Worm (Caenorhabditis elegans) whole organism, L1 larva: ENCODE results near the gene sea-2.

Experiments used
- alr-1 ChIP-seq: fragments of 200-800 bp; sonication (Bioruptor generic); optimal IDR thresholded peaks from 2 replicates; lab custom pipeline; 2018; ENCODE audit warnings: borderline replicate concordance, mild to moderate bottlenecking, missing genetic modification characterization, missing compliant biosample characterization
- aly-2 ChIP-seq: fragments of 150-350 bp; optimal IDR thresholded peaks from 2 replicates; lab custom pipeline; 2014; ENCODE audit warnings: missing biosample characterization, missing genetic modification characterization
- ama-1 ChIP-seq: fragments of 150-350 bp; optimal IDR thresholded peaks from 2 replicates; lab custom pipeline; 2014
- ceh-82 ChIP-seq, 3 experiments: fragments of 150-350 bp in 1 of 3; sonication (generic microtip) in 2 of 3; optimal IDR thresholded peaks; 2 replicates each; lab custom pipeline; 2014 to 2017; ENCODE audit warnings: missing biosample characterization in 3 of 3, missing genetic modification characterization in 3 of 3
- dpl-1 ChIP-seq, 3 experiments: fragments of 150-350 bp in 2 of 3; sonication (generic microtip) in 1 of 3; optimal IDR thresholded peaks; 2 replicates each; lab custom pipeline; 2014 to 2017; ENCODE audit warnings: missing biosample characterization in 3 of 3, missing genetic modification characterization in 3 of 3, missing genetic modification reagents in 3 of 3
- dsc-1 ChIP-seq: sonication (generic microtip); optimal IDR thresholded peaks from 2 replicates; lab custom pipeline; 2016; ENCODE audit warnings: mild to moderate bottlenecking, missing genetic modification characterization, missing compliant biosample characterization
- efl-1 ChIP-seq, 4 experiments: fragments of 150-350 bp; optimal IDR thresholded peaks in 3 of 4; peaks in 1 of 4; 1 replicate in 1 of 4; 2 replicates in 3 of 4; lab custom pipeline; 2014; ENCODE audit warnings: missing biosample characterization in 2 of 4, missing genetic modification characterization in 2 of 4, missing genetic modification reagents in 2 of 4
- hlh-17 ChIP-seq: fragments of 200-800 bp; sonication (Bioruptor generic); optimal IDR thresholded peaks from 2 replicates; lab custom pipeline; 2018; ENCODE audit warnings: missing genetic modification characterization, mild to moderate bottlenecking, missing compliant biosample characterization, moderate library complexity, borderline replicate concordance
- lin-13 ChIP-seq: fragments of 150-350 bp; optimal IDR thresholded peaks from 2 replicates; lab custom pipeline; 2014; ENCODE audit warnings: missing biosample characterization, missing genetic modification reagents, missing genetic modification characterization
- lin-39 ChIP-seq: fragments of 150-350 bp; optimal IDR thresholded peaks from 2 replicates; lab custom pipeline; 2014; ENCODE audit warnings: missing biosample characterization, missing genetic modification reagents, missing genetic modification characterization
- lsy-2 ChIP-seq, 2 experiments: fragments of 150-350 bp; optimal IDR thresholded peaks; 2 replicates each; lab custom pipeline; 2014; ENCODE audit warnings: missing biosample characterization in 2 of 2, missing genetic modification characterization in 2 of 2
- mep-1 ChIP-seq: fragments of 150-350 bp; optimal IDR thresholded peaks from 2 replicates; lab custom pipeline; 2014; ENCODE audit warnings: missing biosample characterization, missing genetic modification characterization

DNA sequence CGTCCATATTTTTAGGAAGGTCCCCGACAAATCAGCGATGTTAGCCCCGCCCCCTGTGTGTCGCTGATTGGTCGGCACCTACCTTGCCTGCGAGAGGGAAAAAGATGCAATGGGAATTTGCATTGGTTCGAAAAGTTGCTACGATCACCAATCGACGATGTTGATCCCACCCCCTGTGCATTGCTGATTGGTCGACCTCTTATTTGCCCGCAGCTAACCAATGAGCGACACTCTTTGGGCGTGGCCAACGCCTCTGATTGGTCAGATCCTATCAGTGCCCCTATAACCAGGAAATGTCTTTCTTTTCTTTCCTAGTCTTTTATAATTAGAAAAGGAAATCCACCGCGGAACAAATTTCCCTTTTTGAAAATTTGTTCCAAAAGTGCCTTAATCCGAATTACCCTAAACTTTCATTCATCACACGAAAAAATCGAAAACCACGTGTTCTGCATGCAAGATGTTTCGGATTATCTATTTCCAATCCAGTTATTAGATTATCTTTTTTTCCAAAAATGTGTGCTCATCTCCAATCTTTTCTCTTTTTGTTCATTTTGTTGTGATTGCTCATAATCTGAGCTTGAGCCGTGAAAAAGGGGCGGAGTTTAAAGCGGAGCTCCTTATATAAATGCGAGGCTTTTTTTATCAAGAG, 32.1 kb upstream of the sea-2 start:
- TF ChIP-seq mep-1 (tag; lab: Kevin White, UChicago) (no peak), lin-13 (GFP tag; lab: Kevin White, UChicago) (no peak), lin-39 (no peak), dsc-1 (peak; percentile 91), hlh-17 (no peak), aly-2 (tag; lab: Kevin White, UChicago) (no peak), dpl-1 (GFP tag; optimal IDR thresholded peaks at IDR 0.05; lab: Kevin White, UChicago) (no peak), efl-1 (optimal IDR thresholded peaks at IDR 0.05; lab: Kevin White, UChicago) (no peak), efl-1 (GFP tag; optimal IDR thresholded peaks at IDR 0.05 in 1 of 2; lab: Kevin White, UChicago) (no peak), ama-1 (lab: Kevin White, UChicago) (no peak), ceh-82 (tag; optimal IDR thresholded peaks at IDR 0.05; lab: Kevin White, UChicago) (no peak), alr-1 (tag; lab: Kevin White, UChicago) (no peak), lsy-2 (tag; optimal IDR thresholded peaks at IDR 0.05; lab: Kevin White, UChicago) (no peak)
